Fruit fly (Drosophila melanogaster): Measurements from ENCODE around the gene IKKbeta.

dm6 chr3R:16006806-16007556 lies 42.2 kb downstream of the IKKbeta start:
- TF ChIP-seq OdsH (GFP tag; optimal IDR thresholded peaks at IDR 0.05) = no peak
- no peak for TF ChIP-seq CG34406 (GFP tag; optimal IDR thresholded peaks at IDR 0.05)
- peak; percentile 63 for TF ChIP-seq svp (GFP tag)
- TF ChIP-seq Lpt (GFP tag; optimal IDR thresholded peaks at IDR 0.05) = no peak
- TF ChIP-seq Smox (GFP tag; optimal IDR thresholded peaks at IDR 0.05) = no peak
- TF ChIP-seq CG6854 (GFP tag; optimal IDR thresholded peaks at IDR 0.05) = no peak
- no peak for TF ChIP-seq fd59A (GFP tag; optimal IDR thresholded peaks at IDR 0.05)
- no peak for TF ChIP-seq CG6276 (GFP tag; optimal IDR thresholded peaks at IDR 0.05)
